Fruit fly (Drosophila melanogaster): Measurements from ENCODE around the gene CG9265.

Gene CG9265

DNA sequence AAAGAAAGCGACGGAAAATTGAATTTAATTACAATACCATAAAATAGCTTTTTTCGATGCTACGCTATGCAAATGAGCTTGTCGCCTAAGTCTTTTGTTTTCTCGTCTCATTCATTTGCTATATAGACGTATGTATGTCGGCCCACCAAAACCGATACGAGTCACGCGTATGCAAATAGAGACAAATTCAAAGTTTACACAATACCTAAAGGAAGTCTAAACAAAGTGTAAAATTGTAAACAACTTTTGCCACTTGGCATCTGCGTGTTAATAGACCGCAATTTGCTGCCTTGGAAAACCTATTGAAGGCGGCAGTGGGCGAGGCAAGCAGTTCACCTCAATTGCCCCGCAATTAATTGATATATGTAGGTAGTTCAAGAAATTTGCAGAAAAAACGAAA is 8.7 kb downstream of the CG9265 start (continued):
- TF ChIP-seq Hand (GFP tag; optimal IDR thresholded peaks at IDR 0.05) (no peak), dm (GFP tag; optimal IDR thresholded peaks at IDR 0.05) (no peak), CG2712 (tag; optimal IDR thresholded peaks at IDR 0.05) (no peak), ERR (GFP tag; optimal IDR thresholded peaks at IDR 0.05) (no peak), D (optimal IDR thresholded peaks at IDR 0.05) (no peak), D (GFP tag; optimal IDR thresholded peaks at IDR 0.05) (no peak), CG33557 (GFP tag; optimal IDR thresholded peaks at IDR 0.05) (no peak), CG32772 (GFP tag; IDR thresholded peaks at IDR 0.05) (no peak), sna (GFP tag; IDR thresholded peaks at IDR 0.05; ENCODE audit: partially characterized antibody) (no peak), CG7987 (GFP tag; optimal IDR thresholded peaks at IDR 0.05) (peak; percentile 13), CG3726 (GFP tag; IDR thresholded peaks at IDR 0.05) (no peak), Lim3 (GFP tag; IDR thresholded peaks at IDR 0.05) (no peak), CG16863 (GFP tag; optimal IDR thresholded peaks at IDR 0.05) (no peak), dmrt11E (tag; optimal IDR thresholded peaks at IDR 0.05) (no peak), Hr78 (GFP tag; optimal IDR thresholded peaks at IDR 0.05) (no peak), CG30431 (GFP tag; optimal IDR thresholded peaks at IDR 0.05) (no peak), cwo (GFP tag; optimal IDR thresholded peaks at IDR 0.05) (peak; percentile 71), chinmo (GFP tag; IDR thresholded peaks at IDR 0.05; ENCODE audit: partially characterized antibody) (0 out of 4 replicates have a peak, but pooled peaks have one; percentile 63), caup (GFP tag; optimal IDR thresholded peaks at IDR 0.05; ENCODE audit: severe bottlenecking) (peak; percentile 0), CG2678 (tag; optimal IDR thresholded peaks at IDR 0.05) (peak; percentile 41), vfl (GFP tag; optimal IDR thresholded peaks at IDR 0.05) (no peak), TFAM (GFP tag; optimal IDR thresholded peaks at IDR 0.05) (no peak), ATbp (GFP tag; optimal IDR thresholded peaks at IDR 0.05) (peak; percentile 8), Drgx (GFP tag; IDR thresholded peaks at IDR 0.05) (no peak), CG10543 (GFP tag; optimal IDR thresholded peaks at IDR 0.05) (no peak), oc (tag; optimal IDR thresholded peaks at IDR 0.05) (no peak), CG8388 (GFP tag; optimal IDR thresholded peaks at IDR 0.05) (no peak), Eip74EF (GFP tag; optimal IDR thresholded peaks at IDR 0.05) (no peak), CG17612 (GFP tag; IDR thresholded peaks at IDR 0.05) (no peak), Xrp1 (GFP tag; IDR thresholded peaks at IDR 0.05) (no peak), E2f1 (GFP tag; IDR thresholded peaks at IDR 0.05) (no peak), CG1233 (GFP tag; optimal IDR thresholded peaks at IDR 0.05) (peak; percentile 7), sim (GFP tag; IDR thresholded peaks at IDR 0.05) (no peak), Myb (GFP tag; optimal IDR thresholded peaks at IDR 0.05) (no peak), CG17385 (GFP tag; optimal IDR thresholded peaks at IDR 0.05) (no peak), kay (GFP tag; optimal IDR thresholded peaks at IDR 0.05) (no peak), CG14965 (GFP tag; optimal IDR thresholded peaks at IDR 0.05; ENCODE audit: borderline replicate concordance) (no peak), Awh (GFP tag; IDR thresholded peaks at IDR 0.05) (peak; percentile 46; the same call in 1 of the 2 replicates), wor (GFP tag; IDR thresholded peaks at IDR 0.05) (no peak), E2f2 (GFP tag; IDR thresholded peaks at IDR 0.05) (no peak), ato (GFP tag; IDR thresholded peaks at IDR 0.05; ENCODE audit: partially characterized antibody) (no peak), sd (tag; optimal IDR thresholded peaks at IDR 0.05) (no peak), odd (GFP tag; optimal IDR thresholded peaks at IDR 0.05) (no peak), jumu (GFP tag; optimal IDR thresholded peaks at IDR 0.05) (no peak), exex (tag; optimal IDR thresholded peaks at IDR 0.05) (no peak), slbo (GFP tag; IDR thresholded peaks at IDR 0.05) (no peak), vvl (GFP tag; IDR thresholded peaks at IDR 0.05) (peak; percentile 55; the same call in 1 of the 2 replicates), Ravus (GFP tag; IDR thresholded peaks at IDR 0.05) (no peak), Med (GFP tag) (peak; percentile 66), CG18619 (GFP tag; optimal IDR thresholded peaks at IDR 0.05) (no peak), Antp (GFP tag; optimal IDR thresholded peaks at IDR 0.05) (no peak)

All from whole organism, embryonic.